Worm (Caenorhabditis elegans) whole organism, young adult: ENCODE data around the gene R102.6.
A peak's percentile ranks its signal among the peaks of the same experiment; 100 is the strongest.

Source experiments
- B0035.1 ChIP-seq: sonication (generic microtip); optimal IDR thresholded peaks from 2 replicates; lab custom pipeline; 2016; ENCODE audit warnings: missing genetic modification characterization, mild to moderate bottlenecking, missing compliant biosample characterization, missing genotype, missing genetic modification reagents
- B0336.3 ChIP-seq: fragments of 200-800 bp; sonication (Bioruptor generic); IDR thresholded peaks from 2 replicates; pipeline ENCODE4 v1.3.6; 2022; ENCODE audit warnings: missing genetic modification characterization, missing compliant biosample characterization
- C17E4.6 ChIP-seq: fragments of 200-800 bp; sonication (Bioruptor generic); IDR thresholded peaks from 2 replicates; pipeline ENCODE4 v1.3.6; 2022; ENCODE audit warnings: missing genetic modification reagents, missing genetic modification characterization, missing compliant biosample characterization
- D2030.7 ChIP-seq: fragments of 200-800 bp; sonication (Bioruptor generic); IDR thresholded peaks from 2 replicates; pipeline ENCODE4 v1.3.6; 2022; ENCODE audit warnings: missing genetic modification reagents, missing genetic modification characterization, missing compliant biosample characterization
- F10E7.11 ChIP-seq: sonication (generic microtip); optimal IDR thresholded peaks from 2 replicates; lab custom pipeline; 2017; ENCODE audit warnings: mild to moderate bottlenecking, missing genetic modification characterization, moderate library complexity, missing compliant biosample characterization
- F49E8.2 ChIP-seq: sonication (generic microtip); optimal IDR thresholded peaks from 3 replicates; lab custom pipeline; 2017; ENCODE audit warnings: missing genetic modification characterization, mild to moderate bottlenecking, missing compliant biosample characterization, antibody characterized with exemption, moderate library complexity; ENCODE audit not compliant: insufficient read depth
- T26A5.8 ChIP-seq: sonication (generic microtip); optimal IDR thresholded peaks from 2 replicates; lab custom pipeline; 2016; ENCODE audit warnings: missing genetic modification characterization, missing compliant biosample characterization
- Y53G8AR.9 ChIP-seq: fragments of 200-800 bp; sonication (Bioruptor generic); conservative IDR thresholded peaks from 2 replicates; pipeline ENCODE4 v1.3.6; 2022; ENCODE audit warnings: missing genetic modification reagents, missing genetic modification characterization, missing compliant biosample characterization
- akir-1 ChIP-seq: fragments of 200-800 bp; sonication (Bioruptor generic); optimal IDR thresholded peaks from 2 replicates; lab custom pipeline; 2018; ENCODE audit warnings: mild to moderate bottlenecking, missing genetic modification characterization, moderate library complexity, missing compliant biosample characterization
- ama-1 ChIP-seq, 3 experiments: fragments of 150-350 bp in 1 of 3; sonication (generic microtip) in 2 of 3; optimal IDR thresholded peaks; 2 replicates each; lab custom pipeline; 2014 to 2018; ENCODE audit warnings: missing biosample characterization in 2 of 3, missing genetic modification characterization in 2 of 3, missing genetic modification reagents in 2 of 3
- athp-1 ChIP-seq: sonication (generic microtip); optimal IDR thresholded peaks from 2 replicates; lab custom pipeline; 2017; ENCODE audit warnings: mild to moderate bottlenecking, missing genetic modification characterization, missing compliant biosample characterization
- attf-3 ChIP-seq: fragments of 200-800 bp; sonication (Bioruptor generic); conservative IDR thresholded peaks from 2 replicates; pipeline ENCODE4 v1.3.6; 2022; ENCODE audit warnings: missing genetic modification reagents, missing genetic modification characterization, missing compliant biosample characterization
- attf-6 ChIP-seq: fragments of 200-800 bp; sonication (Bioruptor generic); IDR thresholded peaks from 2 replicates; pipeline ENCODE4 v1.3.6; 2022; ENCODE audit warnings: missing genetic modification reagents, missing genetic modification characterization, missing compliant biosample characterization
- ceh-40 ChIP-seq: fragments of 200-800 bp; sonication (Bioruptor generic); IDR thresholded peaks from 2 replicates; pipeline ENCODE4 v1.3.6; 2022; ENCODE audit warnings: missing genetic modification characterization, missing compliant biosample characterization
- ceh-58 ChIP-seq: fragments of 200-800 bp; sonication (Bioruptor generic); IDR thresholded peaks from 2 replicates; pipeline ENCODE4 v1.3.6; 2022; ENCODE audit warnings: missing genetic modification characterization, missing compliant biosample characterization
- dpff-1 ChIP-seq: sonication (generic microtip); optimal IDR thresholded peaks from 2 replicates; lab custom pipeline; 2017; ENCODE audit warnings: mild to moderate bottlenecking, missing genetic modification characterization, missing compliant biosample characterization
- efl-1 ChIP-seq: fragments of 150-350 bp; optimal IDR thresholded peaks from 2 replicates; lab custom pipeline; 2014; ENCODE audit warnings: missing biosample characterization, missing genetic modification reagents, missing genetic modification characterization
- ekl-4 ChIP-seq: fragments of 200-800 bp; sonication (Bioruptor generic); IDR thresholded peaks from 2 replicates; pipeline ENCODE4 v1.3.6; 2022; ENCODE audit warnings: missing genetic modification reagents, missing genetic modification characterization, missing compliant biosample characterization
- hmg-1.2 ChIP-seq: fragments of 200-800 bp; sonication (Bioruptor generic); IDR thresholded peaks from 2 replicates; pipeline ENCODE4 v1.3.6; 2022; ENCODE audit warnings: missing genetic modification reagents, missing genetic modification characterization, missing compliant biosample characterization
- hrde-1 ChIP-seq: sonication (generic microtip); optimal IDR thresholded peaks from 2 replicates; lab custom pipeline; 2016; ENCODE audit warnings: missing genetic modification characterization, mild to moderate bottlenecking, missing compliant biosample characterization, moderate library complexity, missing genotype, missing genetic modification reagents, borderline replicate concordance
- hsf-1 ChIP-seq: fragments of 200-800 bp; sonication (Bioruptor generic); IDR thresholded peaks from 2 replicates; pipeline ENCODE4 v1.3.6; 2022; ENCODE audit warnings: missing genetic modification reagents, missing genetic modification characterization, missing compliant biosample characterization
- let-607 ChIP-seq, 2 experiments: fragments of 200-800 bp in 1 of 2; sonication (Bioruptor generic) in 1 of 2; sonication (generic microtip) in 1 of 2; optimal IDR thresholded peaks; 2 replicates each; lab custom pipeline; 2016 to 2018; ENCODE audit warnings: mild to moderate bottlenecking in 2 of 2, missing compliant biosample characterization in 2 of 2, missing genetic modification characterization in 2 of 2, moderate library complexity in 2 of 2, missing genotype in 1 of 2
- lin-26 ChIP-seq: fragments of 200-800 bp; sonication (Bioruptor generic); IDR thresholded peaks from 2 replicates; pipeline ENCODE4 v1.3.6; 2022; ENCODE audit warnings: missing genetic modification reagents, missing genetic modification characterization, missing compliant biosample characterization
- lin-54 ChIP-seq: fragments of 200-800 bp; sonication (Bioruptor generic); optimal IDR thresholded peaks from 2 replicates; lab custom pipeline; 2018; ENCODE audit warnings: mild to moderate bottlenecking, missing genetic modification characterization, missing compliant biosample characterization
- madf-10 ChIP-seq: sonication (generic microtip); optimal IDR thresholded peaks from 2 replicates; lab custom pipeline; 2016; ENCODE audit warnings: mild to moderate bottlenecking, missing genetic modification characterization, missing compliant biosample characterization
- madf-3 ChIP-seq: fragments of 200-800 bp; sonication (Bioruptor generic); IDR thresholded peaks from 2 replicates; pipeline ENCODE4 v1.3.6; 2022; ENCODE audit warnings: missing genetic modification reagents, missing genetic modification characterization, missing compliant biosample characterization
- madf-6 ChIP-seq: fragments of 200-800 bp; sonication (Bioruptor generic); IDR thresholded peaks from 2 replicates; pipeline ENCODE4 v1.3.6; 2022; ENCODE audit warnings: missing genetic modification reagents, missing genetic modification characterization, missing compliant biosample characterization
- mcd-1 ChIP-seq: fragments of 200-800 bp; sonication (Bioruptor generic); IDR thresholded peaks from 2 replicates; pipeline ENCODE4 v1.3.6; 2022; ENCODE audit warnings: missing genetic modification reagents, missing genetic modification characterization, missing compliant biosample characterization
- mel-28 ChIP-seq: sonication (generic microtip); optimal IDR thresholded peaks from 2 replicates; lab custom pipeline; 2016; ENCODE audit warnings: borderline replicate concordance, mild to moderate bottlenecking, missing genetic modification characterization, missing compliant biosample characterization
- nhr-90 ChIP-seq: sonication (generic microtip); optimal IDR thresholded peaks from 2 replicates; lab custom pipeline; 2016; ENCODE audit warnings: missing genotype, mild to moderate bottlenecking, missing genetic modification characterization, missing compliant biosample characterization
- pbrm-1 ChIP-seq: fragments of 200-800 bp; sonication (Bioruptor generic); IDR thresholded peaks from 2 replicates; pipeline ENCODE4 v1.3.6; 2022; ENCODE audit warnings: missing genetic modification reagents, missing genetic modification characterization, missing compliant biosample characterization
- snpc-1.1 ChIP-seq: sonication (generic microtip); optimal IDR thresholded peaks from 2 replicates; lab custom pipeline; 2017; ENCODE audit warnings: missing genetic modification characterization, mild to moderate bottlenecking, missing compliant biosample characterization, antibody characterized with exemption, moderate library complexity, missing genotype, missing genetic modification reagents; ENCODE audit not compliant: insufficient read depth
- somi-1 ChIP-seq: fragments of 200-800 bp; sonication (Bioruptor generic); optimal IDR thresholded peaks from 2 replicates; lab custom pipeline; 2018; ENCODE audit warnings: mild to moderate bottlenecking, missing genetic modification characterization, missing compliant biosample characterization
- tbx-9 ChIP-seq: sonication (generic microtip); optimal IDR thresholded peaks from 2 replicates; lab custom pipeline; 2016; ENCODE audit warnings: borderline replicate concordance, missing genetic modification characterization, inconsistent platforms, missing compliant biosample characterization
- tlf-1 ChIP-seq: fragments of 200-800 bp; sonication (Bioruptor generic); optimal IDR thresholded peaks from 2 replicates; lab custom pipeline; 2018; ENCODE audit warnings: mild to moderate bottlenecking, missing genetic modification characterization, missing compliant biosample characterization
- unc-62 ChIP-seq: fragments of 150-350 bp; optimal IDR thresholded peaks from 2 replicates; lab custom pipeline; 2014; ENCODE audit warnings: missing biosample characterization, missing genetic modification reagents, missing genetic modification characterization
- xnd-1 ChIP-seq: sonication (generic microtip); optimal IDR thresholded peaks from 2 replicates; lab custom pipeline; 2016; ENCODE audit warnings: missing genotype, missing genetic modification reagents, missing genetic modification characterization, missing compliant biosample characterization
- ztf-28 ChIP-seq: fragments of 200-800 bp; sonication (Bioruptor generic); IDR thresholded peaks from 2 replicates; pipeline ENCODE4 v1.3.6; 2022; ENCODE audit warnings: missing genetic modification reagents, missing genetic modification characterization, missing compliant biosample characterization
- ztf-3 ChIP-seq: fragments of 200-800 bp; sonication (Bioruptor generic); optimal IDR thresholded peaks from 2 replicates; lab custom pipeline; 2018; ENCODE audit warnings: mild to moderate bottlenecking, missing genetic modification characterization, missing compliant biosample characterization

R102.6 gene

DNA sequence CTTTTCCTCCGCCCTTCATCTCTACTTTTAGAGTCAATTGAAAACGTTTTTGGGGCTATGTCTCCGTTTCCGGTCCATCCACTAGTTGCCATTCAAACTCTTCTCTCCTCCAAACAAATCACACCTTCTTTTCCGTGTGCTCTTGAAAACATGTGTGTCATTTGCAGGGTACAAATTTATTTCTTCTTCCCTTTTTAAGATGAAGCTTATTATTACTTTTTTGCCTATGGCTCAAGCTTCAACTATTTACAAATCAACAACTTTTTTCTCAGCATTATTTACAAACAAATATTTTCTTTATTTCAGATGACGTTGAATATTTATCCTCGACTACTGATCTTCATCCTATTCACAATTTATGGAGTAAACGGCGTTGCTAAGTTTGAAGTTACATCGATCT, 38.5 kb upstream of the R102.6 start, which contains the start of gene T25B9.3:
TSS of gene T25B9.3 (plus strand) at position 301 of the 400 bp plus-strand sequence.
- TF ChIP-seq T26A5.8 (tag; lab: Kevin White, UChicago) (no peak), ceh-40 (GFP tag; lab: Robert Waterston, UW) (no peak), madf-10 (no peak), ztf-3 (GFP tag; lab: Kevin White, UChicago) (no peak), mcd-1 (no peak)
- TF ChIP-seq, all 124 proteins: peak for 0

DNA sequence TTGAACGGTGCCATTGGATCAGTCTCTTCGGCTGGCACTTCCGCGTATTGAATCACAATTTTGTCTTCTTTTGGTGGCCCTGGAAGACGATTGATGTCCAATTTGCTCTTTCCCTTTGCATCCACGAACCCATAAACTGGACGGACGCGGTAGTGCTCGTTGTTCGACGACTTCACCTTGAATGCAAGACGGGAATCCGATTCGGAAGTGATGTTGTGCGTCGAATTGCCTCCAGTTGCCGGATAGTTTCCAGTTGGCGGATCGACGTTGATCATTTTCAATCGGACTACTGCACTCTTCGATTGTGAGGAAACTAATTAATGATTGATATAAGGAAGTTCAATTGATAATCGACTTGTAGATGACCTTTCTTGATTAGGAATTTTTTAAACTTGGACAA, 32.3 kb upstream of the R102.6 start, which contains the start of gene ssp-34:
TSS of gene ssp-34 (minus strand) at position 275 of the 400 bp plus-strand sequence.
- TF ChIP-seq D2030.7 (GFP tag; lab: Robert Waterston, UW) = no peak

DNA sequence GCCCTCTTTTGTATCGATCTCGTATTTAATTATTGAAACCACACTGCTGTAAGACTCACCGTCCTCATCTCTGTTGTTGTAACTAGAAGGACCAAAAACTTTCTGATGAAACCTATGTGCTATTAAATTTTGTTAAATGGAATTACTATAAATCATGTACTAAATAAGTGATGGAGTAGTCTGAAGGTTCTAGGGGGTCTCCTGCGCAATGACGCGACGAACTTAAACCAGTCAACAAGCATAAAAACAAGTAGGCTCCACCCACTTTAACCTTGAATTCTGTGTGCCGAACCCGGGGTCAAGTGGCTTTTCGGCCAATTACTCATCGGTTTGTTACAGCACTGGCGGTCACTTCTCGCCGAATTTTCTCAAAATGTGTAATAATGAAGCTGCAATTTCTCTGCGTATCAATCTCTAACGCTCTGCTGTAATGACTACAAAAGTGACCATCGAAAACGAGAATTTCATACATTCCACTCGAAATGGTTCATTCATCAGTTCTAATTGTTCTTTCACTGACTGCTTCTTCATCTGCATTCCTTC, 31.1 kb upstream of the R102.6 start, which contains the start of gene grl-21:
TSS of gene grl-21 (plus strand) at position 464 of the 543 bp plus-strand sequence.
- TF ChIP-seq athp-1 (tag; lab: Kevin White, UChicago) (peak; percentile 23), unc-62 (no peak), tbx-9 (tag; lab: Kevin White, UChicago) (no peak), madf-6 (GFP tag; lab: Robert Waterston, UW) (peak; percentile 69), nhr-90 (tag; lab: Kevin White, UChicago) (no peak), ekl-4 (GFP tag; lab: Robert Waterston, UW) (peak; percentile 42; the same call in 1 of the 2 replicates), madf-3 (GFP tag; lab: Robert Waterston, UW) (0 out of 2 replicates have a peak, but pooled peaks have one; percentile 66), F10E7.11 (tag; lab: Kevin White, UChicago) (peak; percentile 12), snpc-1.1 (tag; lab: Kevin White, UChicago) (no peak), xnd-1 (tag; lab: Kevin White, UChicago) (peak; percentile 17), efl-1 (GFP tag; lab: Kevin White, UChicago) (no peak), somi-1 (GFP tag; lab: Kevin White, UChicago) (no peak), attf-3 (GFP tag; lab: Robert Waterston, UW) (0 out of 2 replicates have a peak, but pooled peaks have one; percentile 16), T26A5.8 (tag; lab: Kevin White, UChicago) (peak; percentile 39), ama-1 (optimal IDR thresholded peaks at IDR 0.05; lab: Kevin White, UChicago) (no peak), ama-1 (GFP tag; optimal IDR thresholded peaks at IDR 0.05; lab: Kevin White, UChicago) (no peak), mel-28 (tag; lab: Kevin White, UChicago) (peak; percentile 8), attf-6 (GFP tag; lab: Robert Waterston, UW) (no peak), lin-54 (GFP tag; lab: Kevin White, UChicago) (peak; percentile 21), tlf-1 (GFP tag; lab: Kevin White, UChicago) (peak; percentile 23), B0336.3 (GFP tag; lab: Robert Waterston, UW) (peak; percentile 82; the same call in 1 of the 2 replicates), B0035.1 (tag; lab: Kevin White, UChicago) (no peak), ceh-58 (no peak), let-607 (tag; optimal IDR thresholded peaks at IDR 0.05; lab: Kevin White, UChicago) (no peak), dpff-1 (tag; lab: Kevin White, UChicago) (no peak), akir-1 (GFP tag; lab: Kevin White, UChicago) (no peak), hrde-1 (peak; percentile 58), pbrm-1 (GFP tag; lab: Robert Waterston, UW) (0 out of 2 replicates have a peak, but pooled peaks have one; percentile 21), hsf-1 (GFP tag; lab: Robert Waterston, UW) (peak; percentile 32; the same call in 1 of the 2 replicates), hmg-1.2 (GFP tag; lab: Robert Waterston, UW) (0 out of 2 replicates have a peak, but pooled peaks have one; percentile 11), ztf-28 (no peak), F49E8.2 (tag; lab: Kevin White, UChicago) (peak; percentile 36), lin-26 (GFP tag; lab: Robert Waterston, UW) (peak; percentile 50; the same call in 1 of the 2 replicates), Y53G8AR.9 (GFP tag; lab: Robert Waterston, UW) (0 out of 2 replicates have a peak, but pooled peaks have one; percentile 43), C17E4.6 (0 out of 2 replicates have a peak, but pooled peaks have one; percentile 28)
